Worm (Caenorhabditis elegans) whole organism, L4/young adult: ENCODE measurements around the gene ZK616.8.

ENCODE experiments used
- W03F9.2 ChIP-seq: fragments of 150-350 bp; optimal IDR thresholded peaks from 2 replicates; lab custom pipeline; 2014; ENCODE audit warnings: missing biosample characterization, missing genetic modification characterization
- dao-5 ChIP-seq: sonication (generic microtip); optimal IDR thresholded peaks from 2 replicates; lab custom pipeline; 2016; ENCODE audit warnings: missing genotype, missing genetic modification characterization, moderate library complexity, missing compliant biosample characterization

DNA sequence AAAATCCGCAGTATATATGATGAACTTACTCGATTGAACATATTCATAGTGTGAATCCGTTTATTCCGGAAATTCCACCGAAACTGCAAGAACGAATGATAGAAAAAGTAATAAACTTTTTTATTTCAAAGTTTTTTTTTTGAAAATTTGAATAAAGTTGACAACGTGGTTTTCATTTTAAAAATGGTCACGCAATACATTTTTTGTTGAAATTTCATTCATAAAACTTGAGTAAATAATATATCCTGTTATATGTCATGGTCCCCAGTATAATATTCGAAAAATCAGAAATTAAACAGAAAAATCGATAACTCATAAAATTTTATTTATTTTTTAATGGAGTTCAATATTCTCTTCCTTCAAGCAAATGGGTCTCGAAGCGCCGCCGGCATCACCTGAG is 873 bp downstream of the ZK616.8 start, which contains the start of gene ZK616.65:
- TF ChIP-seq W03F9.2 (tag; lab: Kevin White, UChicago), result no peak
- no peak for TF ChIP-seq dao-5
